Fruit fly (Drosophila melanogaster): ENCODE results near the gene dpr19.

dm6 chr2L:10334213-10334612 lies 41.8 kb upstream of the dpr19 start:
- no peak for TF ChIP-seq Hr96 (GFP tag; optimal IDR thresholded peaks at IDR 0.05)
- no peak for TF ChIP-seq tj (GFP tag; optimal IDR thresholded peaks at IDR 0.05)
- TF ChIP-seq CG5204 (GFP tag; optimal IDR thresholded peaks at IDR 0.05): no peak
- no peak for TF ChIP-seq CG33017 (tag; optimal IDR thresholded peaks at IDR 0.05)
- no peak for TF ChIP-seq CG7101 (tag; optimal IDR thresholded peaks at IDR 0.05)
- TF ChIP-seq pad (GFP tag; optimal IDR thresholded peaks at IDR 0.05): no peak
- TF ChIP-seq Crg-1 (GFP tag; optimal IDR thresholded peaks at IDR 0.05): no peak

Data from whole organism, adult.